Worm (Caenorhabditis elegans) whole organism, L4 larva: ENCODE data around the gene nspc-19.
A peak's percentile ranks its signal among the peaks of the same experiment; 100 is the strongest.

Source experiments
- D1046.2 ChIP-seq: fragments of 200-800 bp; sonication (Bioruptor generic); IDR thresholded peaks from 2 replicates; pipeline ENCODE4 v1.3.6; 2022; ENCODE audit warnings: missing genetic modification characterization, missing compliant biosample characterization
- F10B5.3 ChIP-seq: sonication (generic microtip); optimal IDR thresholded peaks from 2 replicates; lab custom pipeline; 2016; ENCODE audit warnings: mild to moderate bottlenecking, missing genetic modification characterization, missing compliant biosample characterization
- F44E2.7 ChIP-seq: fragments of 200-800 bp; sonication (Bioruptor generic); IDR thresholded peaks from 2 replicates; pipeline ENCODE4 v2.1.2; 2022; ENCODE audit warnings: missing genetic modification characterization, missing compliant biosample characterization
- F49E8.2 ChIP-seq: sonication (generic microtip); optimal IDR thresholded peaks from 2 replicates; lab custom pipeline; 2016; ENCODE audit warnings: missing compliant biosample characterization, mild to moderate bottlenecking, missing genetic modification characterization, borderline replicate concordance
- R02D3.7 ChIP-seq: fragments of 150-350 bp; sonication (generic microtip); optimal IDR thresholded peaks from 3 replicates; lab custom pipeline; 2014; ENCODE audit warnings: missing biosample characterization, missing genetic modification characterization
- Y105C5A.15 ChIP-seq: fragments of 200-800 bp; sonication (Bioruptor generic); IDR thresholded peaks from 2 replicates; pipeline ENCODE4 v1.3.6; 2022; ENCODE audit warnings: missing genetic modification characterization, missing compliant biosample characterization
- Y48G9A.11 ChIP-seq: fragments of 200-800 bp; sonication (Bioruptor generic); IDR thresholded peaks from 2 replicates; pipeline ENCODE4 v1.3.6; 2022; ENCODE audit warnings: missing genetic modification reagents, missing genetic modification characterization, missing compliant biosample characterization
- Y5F2A.4 ChIP-seq: fragments of 200-800 bp; sonication (Bioruptor generic); optimal IDR thresholded peaks from 2 replicates; lab custom pipeline; 2018; ENCODE audit warnings: mild to moderate bottlenecking, missing genetic modification characterization, missing compliant biosample characterization
- arid-1 ChIP-seq: fragments of 200-800 bp; sonication (Bioruptor generic); conservative IDR thresholded peaks from 2 replicates; pipeline ENCODE4 v1.3.6; 2022; ENCODE audit warnings: missing genetic modification reagents, missing genetic modification characterization, missing compliant biosample characterization
- attf-4 ChIP-seq: sonication (generic microtip); optimal IDR thresholded peaks from 3 replicates; lab custom pipeline; 2017; ENCODE audit warnings: missing biosample characterization, missing genetic modification characterization
- ceh-20 ChIP-seq: fragments of 200-800 bp; sonication (Bioruptor generic); IDR thresholded peaks from 2 replicates; pipeline ENCODE4 v1.3.6; 2022; ENCODE audit warnings: missing genetic modification reagents, missing genetic modification characterization, missing compliant biosample characterization
- ctbp-1 ChIP-seq: fragments of 200-800 bp; sonication (Bioruptor generic); IDR thresholded peaks from 2 replicates; pipeline ENCODE4 v1.3.6; 2022; ENCODE audit warnings: missing genetic modification reagents, missing genetic modification characterization, missing compliant biosample characterization
- daf-16 ChIP-seq, 3 experiments: sonication (generic microtip); optimal IDR thresholded peaks; 2 replicates each; lab custom pipeline; 2016 to 2017; ENCODE audit warnings: missing genetic modification characterization in 3 of 3, missing genetic modification reagents in 3 of 3, mild to moderate bottlenecking in 2 of 3, missing compliant biosample characterization in 2 of 3, missing biosample characterization in 1 of 3, moderate library complexity in 1 of 3
- dmd-9 ChIP-seq: fragments of 200-800 bp; sonication (Bioruptor generic); IDR thresholded peaks from 2 replicates; pipeline ENCODE4 v1.3.6; 2022; ENCODE audit warnings: missing genetic modification reagents, missing genetic modification characterization, missing compliant biosample characterization
- dpl-1 ChIP-seq: fragments of 150-350 bp; optimal IDR thresholded peaks from 2 replicates; lab custom pipeline; 2014; ENCODE audit warnings: missing biosample characterization, missing genetic modification reagents, missing genetic modification characterization
- duxl-1 ChIP-seq: sonication (generic microtip); optimal IDR thresholded peaks from 2 replicates; lab custom pipeline; 2016; ENCODE audit warnings: mild to moderate bottlenecking, missing genetic modification characterization, moderate library complexity, missing compliant biosample characterization; ENCODE audit not compliant: poor library complexity
- dve-1 ChIP-seq: sonication (generic microtip); optimal IDR thresholded peaks from 2 replicates; lab custom pipeline; 2017; ENCODE audit warnings: antibody characterized with exemption, mild to moderate bottlenecking, missing genetic modification characterization, missing compliant biosample characterization; ENCODE audit not compliant: insufficient read depth
- fkh-10 ChIP-seq: fragments of 150-350 bp; optimal IDR thresholded peaks from 2 replicates; lab custom pipeline; 2014; ENCODE audit warnings: missing biosample characterization, missing genetic modification reagents, missing genetic modification characterization
- hif-1 ChIP-seq, 2 experiments: sonication (generic microtip); optimal IDR thresholded peaks; 2 replicates each; lab custom pipeline; 2016 to 2017; ENCODE audit warnings: missing compliant biosample characterization in 2 of 2, missing genetic modification characterization in 2 of 2, missing genetic modification reagents in 2 of 2, missing genotype in 2 of 2, mild to moderate bottlenecking in 1 of 2
- hlh-30 ChIP-seq: sonication (generic microtip); optimal IDR thresholded peaks from 2 replicates; lab custom pipeline; 2017; ENCODE audit warnings: antibody characterized with exemption, mild to moderate bottlenecking, missing genetic modification characterization, missing compliant biosample characterization; ENCODE audit not compliant: insufficient read depth
- jun-1 ChIP-seq: fragments of 150-350 bp; optimal IDR thresholded peaks from 2 replicates; lab custom pipeline; 2014; ENCODE audit warnings: missing biosample characterization, missing genetic modification reagents, missing genetic modification characterization
- lim-7 ChIP-seq: fragments of 200-800 bp; sonication (Bioruptor generic); IDR thresholded peaks from 2 replicates; pipeline ENCODE4 v1.3.6; 2022; ENCODE audit warnings: missing genetic modification characterization, missing compliant biosample characterization
- lin-13 ChIP-seq: fragments of 150-350 bp; optimal IDR thresholded peaks from 2 replicates; lab custom pipeline; 2014; ENCODE audit warnings: missing biosample characterization, missing genetic modification reagents, missing genetic modification characterization
- lin-29 ChIP-seq: fragments of 200-800 bp; sonication (Bioruptor generic); IDR thresholded peaks from 2 replicates; pipeline ENCODE4 v1.3.6; 2022; ENCODE audit warnings: missing genetic modification reagents, missing genetic modification characterization, missing compliant biosample characterization
- lin-38 ChIP-seq: fragments of 200-800 bp; sonication (Bioruptor generic); IDR thresholded peaks from 2 replicates; pipeline ENCODE4 v1.3.6; 2022; ENCODE audit warnings: missing genetic modification reagents, missing genetic modification characterization, missing compliant biosample characterization
- madf-5 ChIP-seq, 2 experiments: fragments of 200-800 bp; sonication (Bioruptor generic); IDR thresholded peaks; 2 replicates each; pipeline ENCODE4 v1.3.6; 2022; ENCODE audit warnings: missing compliant biosample characterization in 2 of 2, missing genetic modification characterization in 2 of 2
- mep-1 ChIP-seq: fragments of 150-350 bp; sonication (generic microtip); optimal IDR thresholded peaks from 3 replicates; lab custom pipeline; 2014; ENCODE audit warnings: missing biosample characterization, missing genetic modification characterization
- mxl-2 ChIP-seq: fragments of 200-800 bp; sonication (Bioruptor generic); conservative IDR thresholded peaks from 2 replicates; pipeline ENCODE4 v1.3.6; 2022; ENCODE audit warnings: missing genetic modification reagents, missing genetic modification characterization, missing compliant biosample characterization
- nhr-111 ChIP-seq: fragments of 200-800 bp; sonication (Bioruptor generic); optimal IDR thresholded peaks from 2 replicates; lab custom pipeline; 2018; ENCODE audit warnings: mild to moderate bottlenecking, missing genetic modification characterization, missing compliant biosample characterization
- nhr-237 ChIP-seq: sonication (generic microtip); optimal IDR thresholded peaks from 2 replicates; lab custom pipeline; 2017; ENCODE audit warnings: missing biosample characterization, missing genetic modification characterization
- nhr-28 ChIP-seq: fragments of 150-350 bp; optimal IDR thresholded peaks from 2 replicates; lab custom pipeline; 2014; ENCODE audit warnings: missing biosample characterization, missing genetic modification characterization
- nhr-41 ChIP-seq: fragments of 200-800 bp; sonication (Bioruptor generic); IDR thresholded peaks from 2 replicates; pipeline ENCODE4 v1.3.6; 2022; ENCODE audit warnings: missing genetic modification reagents, missing genetic modification characterization, missing compliant biosample characterization
- nhr-42 ChIP-seq: fragments of 200-800 bp; sonication (Bioruptor generic); IDR thresholded peaks from 2 replicates; pipeline ENCODE4 v1.3.6; 2022; ENCODE audit warnings: missing genetic modification characterization, missing compliant biosample characterization
- nhr-6 ChIP-seq: fragments of 150-350 bp; optimal IDR thresholded peaks from 2 replicates; lab custom pipeline; 2014; ENCODE audit warnings: missing biosample characterization, missing genetic modification characterization
- nhr-77 ChIP-seq: fragments of 150-350 bp; optimal IDR thresholded peaks from 2 replicates; lab custom pipeline; 2014; ENCODE audit warnings: missing biosample characterization, missing genetic modification characterization
- pha-4 ChIP-seq, 2 experiments: fragments of 150-350 bp in 1 of 2; fragments of 200-800 bp in 1 of 2; sonication (Bioruptor generic) in 1 of 2; IDR thresholded peaks in 1 of 2; optimal IDR thresholded peaks in 1 of 2; 2 replicates each; pipeline versions ENCODE4 v1.3.6 to Lab custom; 2014 to 2022; ENCODE audit warnings: missing genetic modification characterization in 2 of 2, missing genetic modification reagents in 2 of 2, missing biosample characterization in 1 of 2, missing compliant biosample characterization in 1 of 2
- saeg-2 ChIP-seq: fragments of 200-800 bp; sonication (Bioruptor generic); IDR thresholded peaks from 2 replicates; pipeline ENCODE4 v1.3.6; 2022; ENCODE audit warnings: missing genetic modification reagents, missing genetic modification characterization, missing compliant biosample characterization
- sdz-12 ChIP-seq: fragments of 200-800 bp; sonication (Bioruptor generic); optimal IDR thresholded peaks from 2 replicates; lab custom pipeline; 2018; ENCODE audit warnings: mild to moderate bottlenecking, missing genetic modification characterization, missing compliant biosample characterization
- skn-1 ChIP-seq: fragments of 150-350 bp; optimal IDR thresholded peaks from 2 replicates; lab custom pipeline; 2014; ENCODE audit warnings: missing biosample characterization, missing genetic modification characterization
- snpc-1.2 ChIP-seq: fragments of 200-800 bp; sonication (Bioruptor generic); IDR thresholded peaks from 2 replicates; pipeline ENCODE4 v1.3.6; 2022; ENCODE audit warnings: missing genetic modification reagents, missing genetic modification characterization, missing compliant biosample characterization
- snpc-4 ChIP-seq: fragments of 150-350 bp; optimal IDR thresholded peaks from 2 replicates; lab custom pipeline; 2014; ENCODE audit warnings: missing biosample characterization, missing genetic modification characterization
- spr-3 ChIP-seq: fragments of 200-800 bp; sonication (Bioruptor generic); optimal IDR thresholded peaks from 2 replicates; lab custom pipeline; 2018; ENCODE audit warnings: mild to moderate bottlenecking, missing genetic modification characterization, missing compliant biosample characterization
- tag-97 ChIP-seq: fragments of 200-800 bp; sonication (Bioruptor generic); IDR thresholded peaks from 2 replicates; pipeline ENCODE4 v1.3.6; 2022; ENCODE audit warnings: missing genetic modification characterization, missing compliant biosample characterization
- unc-130 ChIP-seq: sonication (generic microtip); optimal IDR thresholded peaks from 2 replicates; lab custom pipeline; 2016; ENCODE audit warnings: missing genetic modification reagents, missing genetic modification characterization, missing compliant biosample characterization
- unc-62 ChIP-seq, 3 experiments: fragments of 150-350 bp in 1 of 3; sonication (generic microtip); optimal IDR thresholded peaks in 2 of 3; peaks in 1 of 3; 1 replicate in 1 of 3; 2 replicates in 2 of 3; lab custom pipeline; 2014 to 2017; ENCODE audit warnings: missing biosample characterization in 3 of 3, missing genetic modification characterization in 3 of 3, missing genetic modification reagents in 3 of 3, missing genotype in 1 of 3
- vab-7 ChIP-seq: fragments of 200-800 bp; sonication (Bioruptor generic); IDR thresholded peaks from 2 replicates; pipeline ENCODE4 v1.3.6; 2022; ENCODE audit warnings: missing genetic modification reagents, missing genetic modification characterization, missing compliant biosample characterization
- zag-1 ChIP-seq: fragments of 150-350 bp; optimal IDR thresholded peaks from 2 replicates; lab custom pipeline; 2014; ENCODE audit warnings: missing biosample characterization, missing genetic modification characterization
- zfp-2 ChIP-seq: sonication (generic microtip); optimal IDR thresholded peaks from 2 replicates; lab custom pipeline; 2016; ENCODE audit warnings: mild to moderate bottlenecking, missing genetic modification characterization, missing compliant biosample characterization
- ztf-11 ChIP-seq: fragments of 150-350 bp; optimal IDR thresholded peaks from 2 replicates; lab custom pipeline; 2014; ENCODE audit warnings: missing biosample characterization, missing genetic modification characterization

The nspc-19 gene

DNA sequence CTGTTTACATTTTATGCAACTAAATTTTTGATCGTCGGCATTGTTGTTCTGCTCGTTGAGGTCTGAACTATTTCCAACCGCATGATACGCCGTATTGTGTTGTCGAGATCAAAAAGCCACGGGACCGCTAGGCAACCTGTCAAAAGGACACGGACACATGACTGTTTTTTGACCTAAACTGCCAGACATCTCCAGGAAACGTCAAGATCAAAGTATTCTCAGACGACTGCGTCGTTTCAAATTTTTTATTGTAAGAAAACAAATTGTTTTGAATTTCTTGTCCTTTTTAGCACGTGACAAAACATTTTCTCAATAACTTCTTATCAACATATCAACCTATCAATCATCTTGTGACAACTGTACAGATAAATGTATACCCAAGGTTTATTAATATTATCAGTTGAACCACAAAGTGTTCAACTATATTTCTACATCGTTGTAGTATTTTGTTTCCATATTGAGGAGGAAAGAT, 26.3 kb upstream of the nspc-19 start (continued):
- TF ChIP-seq nhr-111 (GFP tag; lab: Kevin White, UChicago) = no peak
- no peak for TF ChIP-seq madf-5 (GFP tag; IDR thresholded peaks at IDR 0.05; lab: Robert Waterston, UW)
- TF ChIP-seq vab-7 = no peak
- TF ChIP-seq nhr-41 (GFP tag; lab: Robert Waterston, UW) = no peak
- TF ChIP-seq mep-1 (tag; lab: Kevin White, UChicago) = peak; percentile 80
- TF ChIP-seq dpl-1 = peak; percentile 12
- TF ChIP-seq mxl-2 = no peak
- no peak for TF ChIP-seq Y105C5A.15 (GFP tag; lab: Robert Waterston, UW)
- TF ChIP-seq zfp-2 (tag; lab: Kevin White, UChicago) = no peak
- no peak for TF ChIP-seq ztf-11 (tag; lab: Kevin White, UChicago)
- no peak for TF ChIP-seq nhr-237 (tag; lab: Kevin White, UChicago)
- no peak; the same call in 1 of the 2 replicates for TF ChIP-seq lin-29 (GFP tag; lab: Robert Waterston, UW)
- TF ChIP-seq jun-1 = no peak
- no peak for TF ChIP-seq Y5F2A.4 (GFP tag; lab: Kevin White, UChicago)
- TF ChIP-seq F44E2.7 (GFP tag; lab: Robert Waterston, UW) = no peak
- TF ChIP-seq tag-97 (GFP tag; lab: Robert Waterston, UW) = no peak
- TF ChIP-seq pha-4 (GFP tag; IDR thresholded peaks at IDR 0.05; lab: Robert Waterston, UW) = no peak
- no peak for TF ChIP-seq pha-4 (tag; optimal IDR thresholded peaks at IDR 0.05; lab: Kevin White, UChicago)
- TF ChIP-seq arid-1 = no peak
- peak; percentile 92 for TF ChIP-seq hlh-30
- no peak for TF ChIP-seq F10B5.3
- no peak for TF ChIP-seq ctbp-1 (GFP tag; lab: Robert Waterston, UW)
- no peak for TF ChIP-seq lin-13 (GFP tag; lab: Kevin White, UChicago)
- peak in 1 of 2 experiments; percentile 54 for TF ChIP-seq daf-16 (GFP tag; optimal IDR thresholded peaks at IDR 0.05; lab: Kevin White, UChicago)
- TF ChIP-seq daf-16 (tag; optimal IDR thresholded peaks at IDR 0.05; lab: Kevin White, UChicago) = peak; percentile 95
- no peak for TF ChIP-seq R02D3.7 (tag; lab: Kevin White, UChicago)
- no peak for TF ChIP-seq Y48G9A.11 (GFP tag; lab: Robert Waterston, UW)
- no peak for TF ChIP-seq nhr-6 (tag; lab: Kevin White, UChicago)
- TF ChIP-seq dmd-9 (GFP tag; lab: Robert Waterston, UW) = no peak
- no peak for TF ChIP-seq snpc-1.2 (GFP tag; lab: Robert Waterston, UW)
- TF ChIP-seq unc-130 (GFP tag; lab: Kevin White, UChicago) = no peak
- no peak for TF ChIP-seq nhr-42
- no peak for TF ChIP-seq attf-4
- no peak for TF ChIP-seq F49E8.2 (tag; lab: Kevin White, UChicago)
- TF ChIP-seq lin-38 = peak; percentile 47; the same call in 1 of the 2 replicates
- peak; percentile 84; the same call in 1 of the 2 replicates for TF ChIP-seq saeg-2 (GFP tag; lab: Robert Waterston, UW)
- no peak for TF ChIP-seq fkh-10 (GFP tag; lab: Kevin White, UChicago)
- TF ChIP-seq ceh-20 = peak; percentile 96
- no peak for TF ChIP-seq sdz-12 (GFP tag; lab: Kevin White, UChicago)
- peak; percentile 97 for TF ChIP-seq dve-1 (tag; lab: Kevin White, UChicago)
- peak; percentile 57 to 99 for TF ChIP-seq unc-62 (GFP tag; optimal IDR thresholded peaks at IDR 0.05 in 1 of 2; lab: Kevin White, UChicago)
- no peak for TF ChIP-seq unc-62 (tag; optimal IDR thresholded peaks at IDR 0.05; lab: Kevin White, UChicago)
- peak; percentile 76 for TF ChIP-seq nhr-77 (tag; lab: Kevin White, UChicago)
- TF ChIP-seq snpc-4 (tag; lab: Kevin White, UChicago) = no peak
- TF ChIP-seq lim-7 = no peak
- TF ChIP-seq D1046.2 (GFP tag; lab: Robert Waterston, UW) = no peak
- TF ChIP-seq hif-1 (tag; optimal IDR thresholded peaks at IDR 0.05; lab: Kevin White, UChicago) = peak in 1 of 2 experiments; percentile 71
- TF ChIP-seq duxl-1 (tag; lab: Kevin White, UChicago) = no peak
- TF ChIP-seq zag-1 (tag; lab: Kevin White, UChicago) = no peak
- peak; percentile 92 for TF ChIP-seq nhr-28 (tag; lab: Kevin White, UChicago)
- no peak for TF ChIP-seq spr-3 (GFP tag; lab: Kevin White, UChicago)
- TF ChIP-seq skn-1 (tag; lab: Kevin White, UChicago) = no peak
